Worm (Caenorhabditis elegans): ENCODE measurements around the gene lurp-1.

The lurp-1 gene

DNA sequence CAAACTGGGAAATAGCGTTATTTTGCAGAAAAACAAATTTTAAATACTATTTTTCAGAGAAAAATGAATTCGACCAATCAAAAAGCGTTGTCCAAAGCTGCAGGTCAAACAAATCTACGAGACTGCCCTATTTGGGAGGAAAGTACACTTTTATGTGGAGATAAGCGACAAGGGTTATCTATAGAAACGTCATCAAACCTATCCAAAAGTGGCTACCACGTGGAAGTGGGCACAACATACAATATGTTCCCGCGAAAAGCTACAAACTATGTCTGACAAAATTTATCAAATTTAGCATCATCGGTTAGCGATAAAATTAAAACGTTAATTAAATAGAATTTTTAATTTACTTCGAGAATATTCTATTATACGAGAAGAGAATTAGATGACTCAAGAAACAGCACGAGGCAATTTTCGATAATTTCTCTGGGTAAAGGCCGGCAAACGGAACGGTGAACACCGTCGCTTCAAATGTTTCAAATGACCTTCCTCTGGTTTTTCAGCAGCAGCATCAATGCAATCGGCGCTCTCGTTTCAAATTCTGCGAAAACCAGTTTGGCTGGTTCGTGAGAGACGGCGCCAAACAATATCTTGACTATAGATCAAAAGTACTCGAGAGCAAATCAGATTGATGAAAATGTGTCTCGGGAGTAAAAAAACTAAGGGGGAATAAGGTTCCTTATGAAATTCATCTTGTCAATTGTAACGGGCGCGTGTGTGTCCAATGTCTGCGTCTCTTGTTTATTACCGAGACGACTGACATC lies 18.8 kb upstream of the lurp-1 start (continued):
- TF ChIP-seq hlh-30 (tag; optimal IDR thresholded peaks at IDR 0.05; ENCODE audit: insufficient read depth) (peak; percentile 37), hmg-1.1 (GFP tag; IDR thresholded peaks at IDR 0.05) (no peak), F26F4.8 (GFP tag; conservative IDR thresholded peaks at IDR 0.05) (no peak), nhr-41 (GFP tag; IDR thresholded peaks at IDR 0.05) (no peak), arid-1 (GFP tag; conservative IDR thresholded peaks at IDR 0.05) (no peak), pqm-1 (tag; optimal IDR thresholded peaks at IDR 0.05) (no peak), nhr-6 (tag; optimal IDR thresholded peaks at IDR 0.05) (no peak), ceh-44 (GFP tag; IDR thresholded peaks at IDR 0.05) (no peak), snpc-1.2 (GFP tag; IDR thresholded peaks at IDR 0.05) (no peak), zfp-2 (tag; optimal IDR thresholded peaks at IDR 0.05) (no peak), pha-4 (GFP tag; IDR thresholded peaks at IDR 0.05) (no peak), pha-4 (tag; optimal IDR thresholded peaks at IDR 0.05) (no peak), duxl-1 (tag; optimal IDR thresholded peaks at IDR 0.05; ENCODE audit: poor library complexity) (no peak), mxl-3 (GFP tag; optimal IDR thresholded peaks at IDR 0.05) (peak; percentile 17), nhr-48 (tag; optimal IDR thresholded peaks at IDR 0.05) (peak; percentile 30), cey-2 (tag; optimal IDR thresholded peaks at IDR 0.05; ENCODE audit: borderline replicate concordance, insufficient read depth) (no peak), ztf-7 (tag; optimal IDR thresholded peaks at IDR 0.05) (no peak), F37D6.2 (tag; optimal IDR thresholded peaks at IDR 0.05) (no peak), zag-1 (tag; optimal IDR thresholded peaks at IDR 0.05) (no peak), mdl-1 (tag; optimal IDR thresholded peaks at IDR 0.05) (peak; percentile 18 to 25), zfp-3 (GFP tag; conservative IDR thresholded peaks at IDR 0.05) (no peak), nhr-102 (tag; optimal IDR thresholded peaks at IDR 0.05) (peak; percentile 31), hlh-11 (tag; optimal IDR thresholded peaks at IDR 0.05) (peak; percentile 61), spr-1 (tag; optimal IDR thresholded peaks at IDR 0.05) (no peak), nhr-77 (tag; optimal IDR thresholded peaks at IDR 0.05) (no peak), snpc-4 (tag; optimal IDR thresholded peaks at IDR 0.05) (no peak), fos-1 (tag; optimal IDR thresholded peaks at IDR 0.05) (no peak), nhr-237 (tag; optimal IDR thresholded peaks at IDR 0.05) (no peak), mxl-2 (GFP tag; conservative IDR thresholded peaks at IDR 0.05) (no peak), ctbp-1 (GFP tag; IDR thresholded peaks at IDR 0.05) (no peak), daf-16 (GFP tag; optimal IDR thresholded peaks at IDR 0.05) (no peak), daf-16 (tag; optimal IDR thresholded peaks at IDR 0.05) (peak; percentile 62), egl-43 (GFP tag; IDR thresholded peaks at IDR 0.05) (no peak), mes-2 (tag; optimal IDR thresholded peaks at IDR 0.05; ENCODE audit: poor library complexity, severe bottlenecking) (no peak), tra-1 (GFP tag; IDR thresholded peaks at IDR 0.05) (peak; percentile 45; the same call in 1 of the 2 replicates), daf-12 (tag; optimal IDR thresholded peaks at IDR 0.05) (no peak), dmd-6 (GFP tag; IDR thresholded peaks at IDR 0.05) (peak; percentile 74), madf-9 (GFP tag; conservative IDR thresholded peaks at IDR 0.05) (no peak), lir-3 (tag; optimal IDR thresholded peaks at IDR 0.05) (no peak), vab-7 (GFP tag; IDR thresholded peaks at IDR 0.05) (no peak), T26A8.4 (GFP tag; IDR thresholded peaks at IDR 0.05) (no peak), dmd-8 (GFP tag; IDR thresholded peaks at IDR 0.05) (no peak), F49E8.2 (tag; optimal IDR thresholded peaks at IDR 0.05; ENCODE audit: borderline replicate concordance) (no peak), nhr-42 (GFP tag; IDR thresholded peaks at IDR 0.05) (no peak), nhr-76 (tag; optimal IDR thresholded peaks at IDR 0.05) (no peak), zip-11 (GFP tag; IDR thresholded peaks at IDR 0.05) (no peak), ceh-28 (tag; optimal IDR thresholded peaks at IDR 0.05) (no peak), nhr-111 (GFP tag; optimal IDR thresholded peaks at IDR 0.05) (no peak), D1046.2 (GFP tag; IDR thresholded peaks at IDR 0.05) (no peak), madf-5 (GFP tag; IDR thresholded peaks at IDR 0.05) (no peak)

Measured in whole organism, L4 larva.